Worm (Caenorhabditis elegans) whole organism, early embryonic: ENCODE measurements around the gene str-226.

Experiments
- F13C5.2 ChIP-seq: sonication (generic microtip); optimal IDR thresholded peaks from 2 replicates; lab custom pipeline; 2017; ENCODE audit warnings: mild to moderate bottlenecking, missing genetic modification characterization, inconsistent platforms, missing compliant biosample characterization
- ama-1 ChIP-seq: fragments of 150-350 bp; optimal IDR thresholded peaks from 2 replicates; lab custom pipeline; 2014
- ceh-13 ChIP-seq: fragments of 200-800 bp; sonication (Bioruptor generic); optimal IDR thresholded peaks from 2 replicates; lab custom pipeline; 2018; ENCODE audit warnings: mild to moderate bottlenecking, missing genetic modification characterization, missing compliant biosample characterization
- ceh-36 ChIP-seq: sonication (generic microtip); optimal IDR thresholded peaks from 2 replicates; lab custom pipeline; 2016; ENCODE audit warnings: missing genetic modification characterization, inconsistent platforms, missing compliant biosample characterization
- ets-7 ChIP-seq: sonication (generic microtip); optimal IDR thresholded peaks from 2 replicates; lab custom pipeline; 2016; ENCODE audit warnings: missing genotype, missing genetic modification characterization, missing compliant biosample characterization
- flt-1 ChIP-seq: fragments of 200-800 bp; sonication (Bioruptor generic); IDR thresholded peaks from 2 replicates; pipeline ENCODE4 v1.3.6; 2022; ENCODE audit warnings: missing genetic modification characterization, missing compliant biosample characterization
- hmbx-1 ChIP-seq: sonication (generic microtip); optimal IDR thresholded peaks from 2 replicates; lab custom pipeline; 2016; ENCODE audit warnings: mild to moderate bottlenecking, missing genetic modification characterization, missing compliant biosample characterization
- pes-1 ChIP-seq: fragments of 200-800 bp; sonication (Bioruptor generic); IDR thresholded peaks from 2 replicates; pipeline ENCODE4 v1.3.6; 2022; ENCODE audit warnings: missing genetic modification reagents, missing genetic modification characterization, missing compliant biosample characterization
- scrt-1 ChIP-seq: fragments of 200-800 bp; sonication (Bioruptor generic); IDR thresholded peaks from 2 replicates; pipeline ENCODE4 v1.3.6; 2022; ENCODE audit warnings: missing genetic modification characterization, missing compliant biosample characterization
- sea-1 ChIP-seq: fragments of 200-800 bp; sonication (Bioruptor generic); conservative IDR thresholded peaks from 2 replicates; pipeline ENCODE4 v1.3.6; 2022; ENCODE audit warnings: missing genetic modification characterization, missing compliant biosample characterization
- tbx-11 ChIP-seq: fragments of 200-800 bp; sonication (Bioruptor generic); IDR thresholded peaks from 2 replicates; pipeline ENCODE4 v1.3.6; 2022; ENCODE audit warnings: missing genetic modification characterization, missing compliant biosample characterization
- tbx-37 ChIP-seq: fragments of 200-800 bp; sonication (Bioruptor generic); conservative IDR thresholded peaks from 2 replicates; pipeline ENCODE4 v1.3.6; 2022; ENCODE audit warnings: missing genetic modification reagents, missing genetic modification characterization, missing compliant biosample characterization
- tra-4 ChIP-seq: sonication (generic microtip); optimal IDR thresholded peaks from 2 replicates; lab custom pipeline; 2017; ENCODE audit warnings: missing genetic modification characterization, missing compliant biosample characterization

- TF ChIP-seq ama-1 (no peak), tra-4 (no peak), ets-7 (no peak), ceh-36 (tag; lab: Kevin White, UChicago) (no peak), tbx-37 (GFP tag; lab: Robert Waterston, UW) (no peak), ceh-13 (no peak), tbx-11 (no peak), pes-1 (GFP tag; lab: Robert Waterston, UW) (no peak), flt-1 (GFP tag; lab: Robert Waterston, UW) (no peak), F13C5.2 (tag; lab: Kevin White, UChicago) (no peak), sea-1 (GFP tag; lab: Robert Waterston, UW) (no peak), scrt-1 (no peak), hmbx-1 (tag; lab: Kevin White, UChicago) (no peak)
Observed at ce11 chrV:3505745-3506144, 6.7 kb upstream of the str-226 start.
